Worm (Caenorhabditis elegans): ENCODE measurements around the gene T12A7.6.

DNA sequence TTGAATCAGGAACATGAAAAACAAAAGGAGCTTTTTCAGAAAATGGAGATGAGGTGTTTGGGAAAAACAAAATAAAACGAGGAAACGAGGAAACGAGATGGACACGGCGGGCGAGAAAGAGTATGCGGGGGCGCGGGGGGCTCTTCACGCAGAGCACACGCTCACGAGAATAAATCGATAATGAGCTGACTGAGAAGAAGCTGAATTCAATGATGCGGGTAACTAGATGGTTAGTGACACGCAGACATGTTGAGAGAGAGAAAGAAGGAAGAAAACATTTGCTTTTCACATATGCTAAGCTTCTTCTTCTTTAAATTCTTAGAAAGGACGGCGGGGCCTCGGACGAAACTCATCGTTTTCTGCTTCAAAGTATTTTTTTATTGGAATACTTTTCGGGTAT, 16.5 kb downstream of the T12A7.6 start:
- TF ChIP-seq elt-1 (tag; optimal IDR thresholded peaks at IDR 0.05; ENCODE audit: borderline replicate concordance, insufficient read depth): no peak
- peak; percentile 94 for TF ChIP-seq ces-1 (GFP tag; optimal IDR thresholded peaks at IDR 0.05)
- no peak for TF ChIP-seq ham-2 (GFP tag; optimal IDR thresholded peaks at IDR 0.05)
- no peak for TF ChIP-seq mep-1 (tag; optimal IDR thresholded peaks at IDR 0.05)

Data from whole organism, mixed stage, embryonic.